Fruit fly (Drosophila melanogaster) whole organism, embryonic: ENCODE results near the gene Tmem214.

ENCODE experiments used
- Awh ChIP-seq: fragments of 200-800 bp; sonication (Bioruptor generic); IDR thresholded peaks from 2 replicates; pipeline ENCODE4, ENCODE4 v1.3.6; 2022; ENCODE audit warnings: missing biosample characterization, missing genetic modification characterization
- CG10462 ChIP-seq: fragments of 200-800 bp; sonication (Bioruptor generic); optimal IDR thresholded peaks from 2 replicates; lab custom pipeline; 2016; ENCODE audit warnings: missing biosample characterization, missing genetic modification characterization
- CG10565 ChIP-seq: fragments of 200-800 bp; sonication (Bioruptor generic); optimal IDR thresholded peaks from 3 replicates; lab custom pipeline; 2016; ENCODE audit warnings: missing biosample characterization, mild to moderate bottlenecking, missing genetic modification characterization
- CG10959 ChIP-seq: fragments of 200-800 bp; sonication (Bioruptor generic); IDR thresholded peaks from 2 replicates; pipeline ENCODE4 v1.3.6; 2022; ENCODE audit warnings: missing biosample characterization, missing genetic modification characterization
- CG13123 ChIP-seq: fragments of 200-800 bp; sonication (Bioruptor generic); optimal IDR thresholded peaks from 2 replicates; lab custom pipeline; 2016; ENCODE audit warnings: missing biosample characterization, missing genetic modification characterization
- CG14441 ChIP-seq: fragments of 200-800 bp; sonication (Bioruptor generic); IDR thresholded peaks from 2 replicates; pipeline ENCODE4 v1.3.6; 2022; ENCODE audit warnings: missing biosample characterization, missing genetic modification characterization
- CG17385 ChIP-seq: fragments of 200-800 bp; sonication (Bioruptor generic); optimal IDR thresholded peaks from 3 replicates; lab custom pipeline; 2018; ENCODE audit warnings: missing biosample characterization, mild to moderate bottlenecking, missing genetic modification characterization
- CG18262 ChIP-seq: fragments of 200-800 bp; optimal IDR thresholded peaks from 3 replicates; lab custom pipeline; 2019; ENCODE audit warnings: missing biosample characterization, mild to moderate bottlenecking, missing genetic modification characterization, moderate library complexity
- CG2889 ChIP-seq: fragments of 200-800 bp; sonication (Bioruptor generic); IDR thresholded peaks from 3 replicates; pipeline ENCODE4 v1.3.6; 2022; ENCODE audit warnings: missing biosample characterization, missing genetic modification characterization
- CG31365 ChIP-seq: fragments of 200-800 bp; sonication (Bioruptor generic); optimal IDR thresholded peaks from 2 replicates; lab custom pipeline; 2018; ENCODE audit warnings: missing biosample characterization, mild to moderate bottlenecking, missing genetic modification characterization
- CG31441 ChIP-seq: fragments of 200-800 bp; sonication (Bioruptor generic); IDR thresholded peaks from 2 replicates; pipeline ENCODE4 v1.3.6; 2022; ENCODE audit warnings: missing biosample characterization, missing genetic modification characterization
- CG3163 ChIP-seq: fragments of 200-800 bp; sonication (Bioruptor generic); optimal IDR thresholded peaks from 3 replicates; lab custom pipeline; 2016; ENCODE audit warnings: missing biosample characterization, missing genetic modification characterization
- CG43689 ChIP-seq: fragments of 200-800 bp; sonication (Bioruptor generic); IDR thresholded peaks from 2 replicates; pipeline ENCODE4 v1.3.6; 2022; ENCODE audit warnings: missing biosample characterization, missing genetic modification characterization
- CG4707 ChIP-seq: fragments of 200-800 bp; sonication (Bioruptor generic); optimal IDR thresholded peaks from 2 replicates; lab custom pipeline; 2018; ENCODE audit warnings: missing biosample characterization, mild to moderate bottlenecking, missing genetic modification characterization, moderate library complexity
- CG6175 ChIP-seq: fragments of 200-800 bp; sonication (Bioruptor generic); IDR thresholded peaks from 3 replicates; pipeline ENCODE4 v1.3.6; 2022; ENCODE audit warnings: missing biosample characterization, missing genetic modification characterization
- CG6854 ChIP-seq: fragments of 200-800 bp; sonication (Bioruptor generic); optimal IDR thresholded peaks from 3 replicates; lab custom pipeline; 2017; ENCODE audit warnings: missing biosample characterization, mild to moderate bottlenecking, missing genetic modification characterization
- CG7745 ChIP-seq: fragments of 200-800 bp; sonication (Bioruptor generic); optimal IDR thresholded peaks from 2 replicates; lab custom pipeline; 2018; ENCODE audit warnings: missing biosample characterization, mild to moderate bottlenecking, missing genetic modification characterization, moderate library complexity
- CG9727 ChIP-seq: fragments of 200-800 bp; sonication (Bioruptor generic); optimal IDR thresholded peaks from 3 replicates; lab custom pipeline; 2017; ENCODE audit warnings: missing biosample characterization, mild to moderate bottlenecking, missing genetic modification characterization
- CkIIα-i1 ChIP-seq: fragments of 200-800 bp; sonication (Bioruptor generic); IDR thresholded peaks from 2 replicates; pipeline ENCODE4 v1.3.6; 2022; ENCODE audit warnings: missing biosample characterization, missing genetic modification characterization
- Gug ChIP-seq: fragments of 200-800 bp; sonication (Bioruptor generic); IDR thresholded peaks from 4 replicates; pipeline ENCODE4 v1.3.6; 2022; ENCODE audit warnings: missing biosample characterization, missing genetic modification characterization
- HLH3B ChIP-seq: fragments of 200-800 bp; sonication (Bioruptor generic); IDR thresholded peaks from 2 replicates; pipeline ENCODE4 v1.3.6; 2022; ENCODE audit warnings: missing biosample characterization, missing genetic modification characterization
- HLH4C ChIP-seq: fragments of 200-800 bp; sonication (Bioruptor generic); IDR thresholded peaks from 3 replicates; pipeline ENCODE4 v1.3.6; 2022; ENCODE audit warnings: missing biosample characterization, missing genetic modification characterization; ENCODE audit not compliant: partially characterized antibody
- Hsf ChIP-seq: fragments of 200-800 bp; sonication (Bioruptor generic); optimal IDR thresholded peaks from 3 replicates; lab custom pipeline; 2016; ENCODE audit warnings: missing biosample characterization, missing genetic modification characterization
- Jarid2 ChIP-seq: fragments of 200-800 bp; sonication (Bioruptor generic); optimal IDR thresholded peaks from 3 replicates; lab custom pipeline; 2017; ENCODE audit warnings: mild to moderate bottlenecking, missing biosample characterization, missing genetic modification reagents, missing genetic modification characterization
- Lhr ChIP-seq: fragments of 200-800 bp; sonication (Bioruptor generic); optimal IDR thresholded peaks from 3 replicates; lab custom pipeline; 2017; ENCODE audit warnings: mild to moderate bottlenecking, missing biosample characterization, missing genetic modification reagents, missing genetic modification characterization
- Lpt ChIP-seq: fragments of >200 bp; optimal IDR thresholded peaks from 2 replicates; lab custom pipeline; 2018; ENCODE audit warnings: missing biosample characterization, missing genetic modification characterization
- Max ChIP-seq: fragments of 200-800 bp; sonication (Bioruptor generic); optimal IDR thresholded peaks from 2 replicates; lab custom pipeline; 2016; ENCODE audit warnings: missing biosample characterization, mild to moderate bottlenecking, missing genetic modification characterization
- Med ChIP-seq: fragments of 200-800 bp; sonication (Bioruptor generic); peaks from one replicate; lab custom pipeline; 2016; ENCODE audit warnings: missing biosample characterization, missing genetic modification characterization, mild to moderate bottlenecking, inconsistent platforms, moderate library complexity
- Meics ChIP-seq: fragments of 200-800 bp; sonication (Bioruptor generic); optimal IDR thresholded peaks from 2 replicates; lab custom pipeline; 2017; ENCODE audit warnings: missing biosample characterization, mild to moderate bottlenecking, missing genetic modification characterization
- Mrtf ChIP-seq: fragments of 200-800 bp; sonication (Bioruptor generic); IDR thresholded peaks from 3 replicates; pipeline ENCODE4 v1.3.6; 2022; ENCODE audit warnings: missing biosample characterization, missing genetic modification characterization
- Opbp ChIP-seq: fragments of 200-800 bp; sonication (Bioruptor generic); IDR thresholded peaks from 3 replicates; pipeline ENCODE4 v1.3.6; 2022; ENCODE audit warnings: missing biosample characterization, missing genetic modification characterization; ENCODE audit not compliant: partially characterized antibody
- Poxn ChIP-seq: fragments of 200-800 bp; sonication (Bioruptor generic); IDR thresholded peaks from 2 replicates; pipeline ENCODE4 v1.3.6; 2022; ENCODE audit warnings: missing biosample characterization, missing genetic modification characterization
- Stat92E ChIP-seq, 3 experiments: fragments of >200 bp in 2 of 3; fragments of 200-800 bp in 1 of 3; sonication (Bioruptor generic) in 1 of 3; optimal IDR thresholded peaks; 2 replicates each; lab custom pipeline; 2017 to 2019; ENCODE audit warnings: missing biosample characterization in 3 of 3, missing genetic modification characterization in 3 of 3, mild to moderate bottlenecking in 1 of 3, moderate library complexity in 1 of 3
- Taf1 ChIP-seq: fragments of 200-800 bp; sonication (Bioruptor generic); IDR thresholded peaks from 2 replicates; pipeline ENCODE4 v1.3.6; 2022; ENCODE audit warnings: missing biosample characterization, missing genetic modification characterization
- cad ChIP-seq: fragments of >200 bp; optimal IDR thresholded peaks from 2 replicates; lab custom pipeline; 2017; ENCODE audit warnings: missing biosample characterization, missing genetic modification characterization
- chn ChIP-seq: fragments of 200-800 bp; sonication (Bioruptor generic); optimal IDR thresholded peaks from 2 replicates; lab custom pipeline; 2016; ENCODE audit warnings: missing biosample characterization, missing genetic modification characterization
- esg ChIP-seq: fragments of 200-800 bp; sonication (Bioruptor generic); conservative IDR thresholded peaks from 2 replicates; pipeline ENCODE4 v1.3.6; 2022; ENCODE audit warnings: missing biosample characterization, missing genetic modification characterization
- fru ChIP-seq: fragments of >200 bp; optimal IDR thresholded peaks from 2 replicates; lab custom pipeline; 2017
- gt ChIP-seq: fragments of 200-800 bp; sonication (Bioruptor generic); IDR thresholded peaks from 2 replicates; pipeline ENCODE4 v1.3.6; 2022; ENCODE audit warnings: missing biosample characterization, missing genetic modification characterization
- ind ChIP-seq: fragments of 200-800 bp; sonication (Bioruptor generic); optimal IDR thresholded peaks from 3 replicates; lab custom pipeline; 2016; ENCODE audit warnings: missing biosample characterization, missing genetic modification characterization
- luna ChIP-seq: fragments of 200-800 bp; sonication (Bioruptor generic); optimal IDR thresholded peaks from 2 replicates; lab custom pipeline; 2016; ENCODE audit warnings: missing biosample characterization, missing genetic modification characterization
- org-1 ChIP-seq: fragments of 200-800 bp; sonication (Bioruptor generic); optimal IDR thresholded peaks from 2 replicates; lab custom pipeline; 2017; ENCODE audit warnings: missing biosample characterization, missing genetic modification characterization
- pan ChIP-seq, 4 experiments: fragments of >200 bp in 3 of 4; fragments of 200-800 bp in 1 of 4; sonication (Bioruptor generic) in 1 of 4; optimal IDR thresholded peaks in 3 of 4; IDR thresholded peaks in 1 of 4; 2 replicates each; pipeline versions ENCODE4 v1.3.6 to Lab custom; 2017 to 2022; ENCODE audit warnings: missing biosample characterization in 2 of 4, missing genetic modification characterization in 2 of 4, mixed read lengths in 1 of 4
- ranshi ChIP-seq: fragments of 200-800 bp; sonication (Bioruptor generic); IDR thresholded peaks from 2 replicates; pipeline ENCODE4 v1.3.6; 2022; ENCODE audit warnings: missing biosample characterization, missing genetic modification characterization
- repo ChIP-seq: fragments of 200-800 bp; sonication (Bioruptor generic); optimal IDR thresholded peaks from 2 replicates; lab custom pipeline; 2016; ENCODE audit warnings: missing biosample characterization, missing genetic modification characterization
- sens ChIP-seq: fragments of 200-800 bp; sonication (Bioruptor generic); peaks from one replicate; lab custom pipeline; 2016; ENCODE audit warnings: missing biosample characterization, missing genetic modification characterization
- slbo ChIP-seq: fragments of 200-800 bp; sonication (Bioruptor generic); IDR thresholded peaks from 2 replicates; pipeline ENCODE4 v1.3.6; 2022; ENCODE audit warnings: missing biosample characterization, missing genetic modification characterization
- sna ChIP-seq: fragments of 200-800 bp; sonication (Bioruptor generic); IDR thresholded peaks from 2 replicates; pipeline ENCODE4 v1.3.6; 2022; ENCODE audit warnings: missing biosample characterization, missing genetic modification characterization; ENCODE audit not compliant: partially characterized antibody
- sob ChIP-seq: fragments of 200-800 bp; sonication (Bioruptor generic); IDR thresholded peaks from 2 replicates; pipeline ENCODE4 v1.3.6; 2022; ENCODE audit warnings: missing biosample characterization, missing genetic modification characterization
- tap ChIP-seq: fragments of 200-800 bp; optimal IDR thresholded peaks from 3 replicates; lab custom pipeline; 2019; ENCODE audit warnings: missing biosample characterization, mild to moderate bottlenecking, missing genetic modification characterization, moderate library complexity
- zf30C ChIP-seq: fragments of 200-800 bp; sonication (Bioruptor generic); optimal IDR thresholded peaks from 3 replicates; lab custom pipeline; 2018; ENCODE audit warnings: missing biosample characterization, mild to moderate bottlenecking, missing genetic modification characterization

Gene Tmem214

dm6 chr2L:11010999-11011398, 40.9 kb upstream of the Tmem214 start, which contains the start of the genes Art8 and dUTPase (continued):
- no peak for TF ChIP-seq CG31365 (tag; lab: Kevin White, UChicago)
- no peak; the same call in 2 of the 3 replicates for TF ChIP-seq Mrtf (GFP tag; lab: Robert Waterston, UW)
- TF ChIP-seq esg (GFP tag; lab: Robert Waterston, UW), result 0 out of 2 replicates have a peak, but pooled peaks have one; percentile 34
- peak; percentile 75 for TF ChIP-seq CG18262
- peak; percentile 93 for TF ChIP-seq Max
- TF ChIP-seq sens, result peak; percentile 90
- TF ChIP-seq Opbp, result peak; percentile 81
- peak; percentile 45 for TF ChIP-seq CG10462 (GFP tag; lab: Kevin White, UChicago)
- TF ChIP-seq HLH3B (GFP tag; lab: Robert Waterston, UW), result peak; percentile 55
- TF ChIP-seq Lpt (GFP tag; lab: Kevin White, UChicago), result no peak
- TF ChIP-seq luna (GFP tag; lab: Kevin White, UChicago), result no peak
- TF ChIP-seq chn (GFP tag; lab: Kevin White, UChicago), result peak; percentile 49
- TF ChIP-seq fru, result no peak
- peak; percentile 84 for TF ChIP-seq sna (GFP tag; lab: Robert Waterston, UW)
- TF ChIP-seq CG43689 (GFP tag; lab: Robert Waterston, UW), result no peak
- TF ChIP-seq Hsf (GFP tag; lab: Kevin White, UChicago), result peak; percentile 77
- TF ChIP-seq Meics (GFP tag; lab: Kevin White, UChicago), result peak; percentile 63
- TF ChIP-seq cad (GFP tag; lab: Kevin White, UChicago), result no peak
- TF ChIP-seq zf30C, result no peak
- no peak for TF ChIP-seq CkIIα-i1 (GFP tag; lab: Robert Waterston, UW)
- TF ChIP-seq Taf1 (GFP tag; lab: Robert Waterston, UW), result peak; percentile 62
- peak; percentile 53 for TF ChIP-seq Lhr
- TF ChIP-seq slbo (GFP tag; lab: Robert Waterston, UW), result peak; percentile 74
- no peak for TF ChIP-seq tap (tag; lab: Kevin White, UChicago)
- TF ChIP-seq CG10959 (GFP tag; lab: Robert Waterston, UW), result peak; percentile 23; the same call in 1 of the 2 replicates
- peak; percentile 78 for TF ChIP-seq CG13123
- peak; percentile 77 for TF ChIP-seq ind (GFP tag; lab: Kevin White, UChicago)
- TF ChIP-seq HLH4C, result peak; percentile 83
- TF ChIP-seq CG10565 (GFP tag; lab: Kevin White, UChicago), result no peak
- peak; percentile 74 for TF ChIP-seq CG9727 (GFP tag; lab: Kevin White, UChicago)
- peak; percentile 88 for TF ChIP-seq sob (GFP tag; lab: Robert Waterston, UW)
- peak in 1 of 3 experiments; percentile 54 for TF ChIP-seq Stat92E (GFP tag; optimal IDR thresholded peaks at IDR 0.05; lab: Kevin White, UChicago)
- no peak for TF ChIP-seq CG6854 (GFP tag; lab: Kevin White, UChicago)
- no peak for TF ChIP-seq Jarid2 (GFP tag; lab: Kevin White, UChicago)
- TF ChIP-seq Poxn, result no peak
- peak; percentile 53 for TF ChIP-seq ranshi
- TF ChIP-seq Awh (GFP tag; lab: Robert Waterston, UW), result peak; percentile 63
- TF ChIP-seq Gug, result 0 out of 4 replicates have a peak, but pooled peaks have one; percentile 20
- TF ChIP-seq CG6175 (GFP tag; lab: Robert Waterston, UW), result no peak
- no peak for TF ChIP-seq CG3163 (GFP tag; lab: Kevin White, UChicago)
- TF ChIP-seq CG17385 (GFP tag; lab: Kevin White, UChicago), result peak; percentile 65
- TF ChIP-seq CG2889, result 0 out of 3 replicates have a peak, but pooled peaks have one; percentile 46
- no peak for TF ChIP-seq gt
- no peak for TF ChIP-seq CG7745 (tag; lab: Kevin White, UChicago)
- no peak; the same call in none of the 2 replicates for TF ChIP-seq CG31441 (GFP tag; lab: Robert Waterston, UW)
- TF ChIP-seq CG4707 (GFP tag; lab: Kevin White, UChicago), result no peak
- TF ChIP-seq Med, result peak; percentile 80
- no peak for TF ChIP-seq org-1 (GFP tag; lab: Kevin White, UChicago)
- peak; percentile 48 for TF ChIP-seq CG14441
- TF ChIP-seq pan (optimal IDR thresholded peaks at IDR 0.05; lab: Kevin White, UChicago), result no peak
- peak in 1 of 2 experiments; percentile 62 for TF ChIP-seq pan (GFP tag; optimal IDR thresholded peaks at IDR 0.05 in 1 of 2, IDR thresholded peaks at IDR 0.05 in 1 of 2)
- no peak for TF ChIP-seq repo
